Worm (Caenorhabditis elegans) whole organism, mixed stage, embryonic: ENCODE measurements around the gene ceh-19.

Experiments used
- elt-1 ChIP-seq: sonication (generic microtip); optimal IDR thresholded peaks from 2 replicates; lab custom pipeline; 2017; ENCODE audit warnings: missing genetic modification characterization, mild to moderate bottlenecking, missing compliant biosample characterization, antibody characterized with exemption, moderate library complexity, borderline replicate concordance; ENCODE audit not compliant: insufficient read depth
- nhr-28 ChIP-seq: fragments of 150-350 bp; optimal IDR thresholded peaks from 2 replicates; lab custom pipeline; 2014; ENCODE audit warnings: missing biosample characterization, missing genetic modification characterization
- sptf-1 ChIP-seq: sonication (generic microtip); optimal IDR thresholded peaks from 2 replicates; lab custom pipeline; 2017; ENCODE audit warnings: mild to moderate bottlenecking, missing genetic modification characterization, moderate library complexity, missing compliant biosample characterization

DNA sequence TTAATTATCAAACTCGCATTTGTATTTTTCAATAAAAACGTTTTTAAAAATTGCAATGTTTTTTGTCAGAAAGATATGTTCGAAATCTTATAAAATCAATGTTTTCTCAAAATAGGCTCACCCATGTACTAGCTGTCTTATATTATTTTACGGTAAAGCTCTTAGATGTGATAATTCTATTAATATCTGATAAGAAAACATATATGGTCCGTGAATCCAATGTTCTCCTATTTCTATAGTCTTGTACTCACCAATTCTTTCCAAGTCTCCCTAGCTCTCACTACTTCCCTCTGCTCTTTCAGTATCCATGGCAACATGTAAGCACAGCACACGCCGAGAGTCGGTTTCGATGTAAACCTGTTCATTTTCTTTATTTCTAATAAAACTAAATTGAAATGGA, 22.0 kb downstream of the ceh-19 start, which contains the start of gene bbs-2:
- no peak for TF ChIP-seq elt-1 (tag; lab: Kevin White, UChicago)
- no peak for TF ChIP-seq sptf-1 (tag; lab: Kevin White, UChicago)
- TF ChIP-seq nhr-28 (tag; lab: Kevin White, UChicago), result no peak
